Worm (Caenorhabditis elegans) whole organism, L1 larva: Measurements from ENCODE around the gene F53B3.6.

Source experiments
- C16A3.4 ChIP-seq: fragments of 150-350 bp; optimal IDR thresholded peaks from 2 replicates; lab custom pipeline; 2014; ENCODE audit warnings: missing biosample characterization, missing genetic modification characterization
- F16B12.6 ChIP-seq: fragments of 150-350 bp; optimal IDR thresholded peaks from 2 replicates; lab custom pipeline; 2014; ENCODE audit warnings: missing biosample characterization, missing genetic modification characterization
- aha-1 ChIP-seq: fragments of 150-350 bp; optimal IDR thresholded peaks from 2 replicates; lab custom pipeline; 2014; ENCODE audit warnings: missing biosample characterization, missing genetic modification characterization
- alr-1 ChIP-seq: fragments of 200-800 bp; sonication (Bioruptor generic); optimal IDR thresholded peaks from 2 replicates; lab custom pipeline; 2018; ENCODE audit warnings: borderline replicate concordance, mild to moderate bottlenecking, missing genetic modification characterization, missing compliant biosample characterization
- aly-2 ChIP-seq: fragments of 150-350 bp; optimal IDR thresholded peaks from 2 replicates; lab custom pipeline; 2014; ENCODE audit warnings: missing biosample characterization, missing genetic modification characterization
- ama-1 ChIP-seq: fragments of 150-350 bp; optimal IDR thresholded peaks from 2 replicates; lab custom pipeline; 2014
- ceh-63 ChIP-seq: fragments of 200-800 bp; sonication (Bioruptor generic); optimal IDR thresholded peaks from 2 replicates; lab custom pipeline; 2018; ENCODE audit warnings: mild to moderate bottlenecking, missing genetic modification characterization, missing compliant biosample characterization
- ceh-8 ChIP-seq: fragments of 200-800 bp; sonication (Bioruptor generic); optimal IDR thresholded peaks from 2 replicates; lab custom pipeline; 2018; ENCODE audit warnings: mild to moderate bottlenecking, missing genetic modification characterization, moderate library complexity, missing compliant biosample characterization
- ceh-82 ChIP-seq, 3 experiments: fragments of 150-350 bp in 1 of 3; sonication (generic microtip) in 2 of 3; optimal IDR thresholded peaks; 2 replicates each; lab custom pipeline; 2014 to 2017; ENCODE audit warnings: missing biosample characterization in 3 of 3, missing genetic modification characterization in 3 of 3
- ceh-88 ChIP-seq: fragments of 200-800 bp; sonication (Bioruptor generic); IDR thresholded peaks from 2 replicates; pipeline ENCODE4 v1.3.6; 2022; ENCODE audit warnings: missing genetic modification characterization, missing compliant biosample characterization
- ceh-90 ChIP-seq: sonication (generic microtip); optimal IDR thresholded peaks from 2 replicates; lab custom pipeline; 2016; ENCODE audit warnings: missing genetic modification characterization, missing compliant biosample characterization
- dpl-1 ChIP-seq, 3 experiments: fragments of 150-350 bp in 2 of 3; sonication (generic microtip) in 1 of 3; optimal IDR thresholded peaks; 2 replicates each; lab custom pipeline; 2014 to 2017; ENCODE audit warnings: missing biosample characterization in 3 of 3, missing genetic modification characterization in 3 of 3, missing genetic modification reagents in 3 of 3
- efl-1 ChIP-seq, 4 experiments: fragments of 150-350 bp; optimal IDR thresholded peaks in 3 of 4; peaks in 1 of 4; 1 replicate in 1 of 4; 2 replicates in 3 of 4; lab custom pipeline; 2014; ENCODE audit warnings: missing biosample characterization in 2 of 4, missing genetic modification characterization in 2 of 4, missing genetic modification reagents in 2 of 4
- efl-3 ChIP-seq: fragments of 200-800 bp; sonication (Bioruptor generic); optimal IDR thresholded peaks from 2 replicates; lab custom pipeline; 2018; ENCODE audit warnings: mild to moderate bottlenecking, missing genetic modification characterization, missing compliant biosample characterization
- egl-27 ChIP-seq, 2 experiments: fragments of 150-350 bp in 1 of 2; sonication (generic microtip); optimal IDR thresholded peaks; 3 replicates each; lab custom pipeline; 2017 to 2018; ENCODE audit warnings: missing biosample characterization in 2 of 2, missing genetic modification characterization in 2 of 2, missing genetic modification reagents in 2 of 2
- ets-5 ChIP-seq: fragments of 200-800 bp; sonication (Bioruptor generic); IDR thresholded peaks from 2 replicates; pipeline ENCODE4 v1.3.6; 2022; ENCODE audit warnings: missing genetic modification characterization, missing compliant biosample characterization
- fkh-10 ChIP-seq: sonication (generic microtip); optimal IDR thresholded peaks from 2 replicates; lab custom pipeline; 2017; ENCODE audit warnings: missing biosample characterization, missing genetic modification reagents, missing genetic modification characterization
- fkh-4 ChIP-seq: sonication (generic microtip); optimal IDR thresholded peaks from 2 replicates; lab custom pipeline; 2016; ENCODE audit warnings: missing compliant biosample characterization, missing genetic modification characterization, borderline replicate concordance
- fkh-8 ChIP-seq: sonication (generic microtip); optimal IDR thresholded peaks from 2 replicates; lab custom pipeline; 2016; ENCODE audit warnings: mild to moderate bottlenecking, missing genetic modification characterization, missing compliant biosample characterization
- fos-1 ChIP-seq: fragments of 150-350 bp; optimal IDR thresholded peaks from 2 replicates; lab custom pipeline; 2014; ENCODE audit warnings: missing biosample characterization, missing genetic modification characterization
- hlh-17 ChIP-seq: fragments of 200-800 bp; sonication (Bioruptor generic); optimal IDR thresholded peaks from 2 replicates; lab custom pipeline; 2018; ENCODE audit warnings: missing genetic modification characterization, mild to moderate bottlenecking, missing compliant biosample characterization, moderate library complexity, borderline replicate concordance
- hpl-2 ChIP-seq: fragments of 150-350 bp; optimal IDR thresholded peaks from 2 replicates; lab custom pipeline; 2014; ENCODE audit warnings: missing biosample characterization, missing genetic modification reagents, missing genetic modification characterization
- irx-1 ChIP-seq: sonication (generic microtip); optimal IDR thresholded peaks from 2 replicates; lab custom pipeline; 2016; ENCODE audit warnings: missing genetic modification characterization, missing compliant biosample characterization
- jun-1 ChIP-seq: fragments of 150-350 bp; optimal IDR thresholded peaks from 2 replicates; lab custom pipeline; 2014; ENCODE audit warnings: missing biosample characterization, missing genetic modification reagents, missing genetic modification characterization
- lin-13 ChIP-seq: fragments of 150-350 bp; optimal IDR thresholded peaks from 2 replicates; lab custom pipeline; 2014; ENCODE audit warnings: missing biosample characterization, missing genetic modification reagents, missing genetic modification characterization
- lin-15B ChIP-seq: fragments of 150-350 bp; sonication (generic microtip); optimal IDR thresholded peaks from 3 replicates; lab custom pipeline; 2014; ENCODE audit warnings: missing biosample characterization, missing genetic modification characterization
- lin-39 ChIP-seq: fragments of 150-350 bp; optimal IDR thresholded peaks from 2 replicates; lab custom pipeline; 2014; ENCODE audit warnings: missing biosample characterization, missing genetic modification reagents, missing genetic modification characterization
- lir-3 ChIP-seq: sonication (generic microtip); optimal IDR thresholded peaks from 2 replicates; lab custom pipeline; 2016; ENCODE audit warnings: mild to moderate bottlenecking, missing genetic modification characterization, moderate library complexity, missing compliant biosample characterization; ENCODE audit not compliant: poor library complexity
- lsy-2 ChIP-seq, 2 experiments: fragments of 150-350 bp; optimal IDR thresholded peaks; 2 replicates each; lab custom pipeline; 2014; ENCODE audit warnings: missing biosample characterization in 2 of 2, missing genetic modification characterization in 2 of 2
- mef-2 ChIP-seq: fragments of 150-350 bp; optimal IDR thresholded peaks from 2 replicates; lab custom pipeline; 2014; ENCODE audit warnings: missing biosample characterization, missing genetic modification characterization
- mep-1 ChIP-seq: fragments of 150-350 bp; optimal IDR thresholded peaks from 2 replicates; lab custom pipeline; 2014; ENCODE audit warnings: missing biosample characterization, missing genetic modification characterization
- nhr-19 ChIP-seq: fragments of 200-800 bp; sonication (Bioruptor generic); conservative IDR thresholded peaks from 2 replicates; pipeline ENCODE4 v1.3.6; 2022; ENCODE audit warnings: missing genetic modification characterization, missing compliant biosample characterization
- nhr-20 ChIP-seq: sonication (generic microtip); optimal IDR thresholded peaks from 2 replicates; lab custom pipeline; 2016; ENCODE audit warnings: mild to moderate bottlenecking, missing genetic modification characterization, missing compliant biosample characterization
- nhr-237 ChIP-seq: fragments of 150-350 bp; optimal IDR thresholded peaks from 2 replicates; lab custom pipeline; 2014; ENCODE audit warnings: missing biosample characterization, missing genetic modification characterization
- nhr-47 ChIP-seq: sonication (generic microtip); optimal IDR thresholded peaks from 2 replicates; lab custom pipeline; 2016; ENCODE audit warnings: mild to moderate bottlenecking, missing genetic modification characterization, moderate library complexity, missing compliant biosample characterization
- nhr-71 ChIP-seq: sonication (generic microtip); optimal IDR thresholded peaks from 2 replicates; lab custom pipeline; 2016; ENCODE audit warnings: mild to moderate bottlenecking, missing genetic modification characterization, moderate library complexity, missing compliant biosample characterization
- nhr-77 ChIP-seq: fragments of 150-350 bp; optimal IDR thresholded peaks from 2 replicates; lab custom pipeline; 2014; ENCODE audit warnings: missing biosample characterization, missing genetic modification characterization
- nhr-85 ChIP-seq: sonication (generic microtip); peaks from one replicate; lab custom pipeline; 2016; ENCODE audit warnings: missing genetic modification characterization, inconsistent platforms, missing compliant biosample characterization
- pax-3 ChIP-seq: fragments of 200-800 bp; sonication (Bioruptor generic); optimal IDR thresholded peaks from 2 replicates; lab custom pipeline; 2018; ENCODE audit warnings: mild to moderate bottlenecking, missing genetic modification characterization, moderate library complexity, missing compliant biosample characterization
- rnt-1 ChIP-seq: sonication (generic microtip); optimal IDR thresholded peaks from 2 replicates; lab custom pipeline; 2016; ENCODE audit warnings: mild to moderate bottlenecking, missing genetic modification characterization, moderate library complexity, missing compliant biosample characterization
- sox-4 ChIP-seq: sonication (generic microtip); optimal IDR thresholded peaks from 2 replicates; lab custom pipeline; 2016; ENCODE audit warnings: missing genetic modification characterization, missing compliant biosample characterization
- sup-37 ChIP-seq: fragments of 200-800 bp; sonication (Bioruptor generic); optimal IDR thresholded peaks from 2 replicates; lab custom pipeline; 2018; ENCODE audit warnings: mild to moderate bottlenecking, missing genetic modification characterization, missing compliant biosample characterization
- swsn-7 ChIP-seq: sonication (generic microtip); optimal IDR thresholded peaks from 2 replicates; lab custom pipeline; 2016; ENCODE audit warnings: missing genetic modification characterization, missing compliant biosample characterization
- unc-30 ChIP-seq: sonication (generic microtip); optimal IDR thresholded peaks from 2 replicates; lab custom pipeline; 2017; ENCODE audit warnings: missing biosample characterization, missing genetic modification characterization
- unc-62 ChIP-seq: fragments of 150-350 bp; optimal IDR thresholded peaks from 2 replicates; lab custom pipeline; 2014; ENCODE audit warnings: missing biosample characterization, missing genetic modification reagents, missing genetic modification characterization
- vab-15 ChIP-seq: sonication (generic microtip); optimal IDR thresholded peaks from 2 replicates; lab custom pipeline; 2017; ENCODE audit warnings: missing genotype, mild to moderate bottlenecking, missing genetic modification characterization, missing compliant biosample characterization
- xbp-1 ChIP-seq: sonication (generic microtip); optimal IDR thresholded peaks from 2 replicates; lab custom pipeline; 2016; ENCODE audit warnings: missing genetic modification characterization, missing compliant biosample characterization
- zag-1 ChIP-seq: fragments of 150-350 bp; optimal IDR thresholded peaks from 2 replicates; lab custom pipeline; 2014; ENCODE audit warnings: missing biosample characterization, missing genetic modification characterization
- ztf-11 ChIP-seq, 2 experiments: sonication (generic microtip); optimal IDR thresholded peaks; 2 replicates each; lab custom pipeline; 2016 to 2017; ENCODE audit warnings: missing genetic modification characterization in 2 of 2, missing biosample characterization in 1 of 2, missing compliant biosample characterization in 1 of 2
- ztf-4 ChIP-seq: fragments of 150-350 bp; optimal IDR thresholded peaks from 2 replicates; lab custom pipeline; 2014; ENCODE audit warnings: missing biosample characterization, missing genetic modification characterization

The F53B3.6 gene

ce11 chrX:2852388-2852908 is 11.6 kb upstream of the F53B3.6 start, which contains the start of gene kin-29 (continued):
- TF ChIP-seq hpl-2 (GFP tag; lab: Kevin White, UChicago) (peak; percentile 74), lin-13 (GFP tag; lab: Kevin White, UChicago) (peak; percentile 76), nhr-71 (tag; lab: Kevin White, UChicago) (peak; percentile 91), lir-3 (tag; lab: Kevin White, UChicago) (peak; percentile 23), ceh-82 (tag; optimal IDR thresholded peaks at IDR 0.05; lab: Kevin White, UChicago) (peak; percentile 42 to 90 (median 46))

ce11 chrX:2853963-2854362 is 10.1 kb upstream of the F53B3.6 start:
- TF ChIP-seq fkh-4 (tag; lab: Kevin White, UChicago) (peak; percentile 46), efl-3 (no peak), sup-37 (GFP tag; lab: Kevin White, UChicago) (no peak), xbp-1 (peak; percentile 2), nhr-237 (tag; lab: Kevin White, UChicago) (no peak), ets-5 (GFP tag; lab: Robert Waterston, UW) (no peak), nhr-20 (tag; lab: Kevin White, UChicago) (no peak), mef-2 (no peak), lin-13 (GFP tag; lab: Kevin White, UChicago) (no peak), unc-62 (GFP tag; lab: Kevin White, UChicago) (no peak), aha-1 (tag; lab: Kevin White, UChicago) (no peak), lir-3 (tag; lab: Kevin White, UChicago) (no peak), nhr-19 (GFP tag; lab: Robert Waterston, UW) (no peak), ceh-88 (GFP tag; lab: Robert Waterston, UW) (no peak), irx-1 (tag; lab: Kevin White, UChicago) (no peak), ztf-4 (tag; lab: Kevin White, UChicago) (peak; percentile 35), ztf-11 (tag; optimal IDR thresholded peaks at IDR 0.05; lab: Kevin White, UChicago) (no peak), nhr-77 (no peak), efl-1 (optimal IDR thresholded peaks at IDR 0.05; lab: Kevin White, UChicago) (no peak), efl-1 (GFP tag; optimal IDR thresholded peaks at IDR 0.05 in 1 of 2; lab: Kevin White, UChicago) (peak in 1 of 2 experiments; percentile 70), dpl-1 (GFP tag; optimal IDR thresholded peaks at IDR 0.05; lab: Kevin White, UChicago) (no peak), ceh-90 (tag; lab: Kevin White, UChicago) (no peak), nhr-47 (tag; lab: Kevin White, UChicago) (peak; percentile 61), hlh-17 (GFP tag; lab: Kevin White, UChicago) (no peak), fkh-8 (tag; lab: Kevin White, UChicago) (peak; percentile 47), ceh-63 (GFP tag; lab: Kevin White, UChicago) (no peak), unc-30 (no peak), vab-15 (no peak), fkh-10 (GFP tag; lab: Kevin White, UChicago) (no peak), egl-27 (tag; optimal IDR thresholded peaks at IDR 0.05; lab: Kevin White, UChicago) (no peak), nhr-85 (no peak), swsn-7 (tag; lab: Kevin White, UChicago) (no peak), ama-1 (lab: Kevin White, UChicago) (no peak), fos-1 (tag; lab: Kevin White, UChicago) (no peak), mep-1 (tag; lab: Kevin White, UChicago) (no peak), hpl-2 (GFP tag; lab: Kevin White, UChicago) (no peak), lsy-2 (tag; optimal IDR thresholded peaks at IDR 0.05; lab: Kevin White, UChicago) (no peak), lin-39 (tag; lab: Kevin White, UChicago) (no peak), zag-1 (tag; lab: Kevin White, UChicago) (no peak), pax-3 (tag; lab: Kevin White, UChicago) (peak; percentile 89), C16A3.4 (tag; lab: Kevin White, UChicago) (no peak), F16B12.6 (tag; lab: Kevin White, UChicago) (no peak), sox-4 (peak; percentile 49), jun-1 (tag; lab: Kevin White, UChicago) (no peak), ceh-8 (GFP tag; lab: Kevin White, UChicago) (no peak), aly-2 (tag; lab: Kevin White, UChicago) (no peak), alr-1 (tag; lab: Kevin White, UChicago) (no peak), lin-15B (no peak), rnt-1 (tag; lab: Kevin White, UChicago) (no peak)
